Worm (Caenorhabditis elegans) whole organism, dauer: ENCODE measurements around the gene F47B8.10.

Experiments used
- unc-62 ChIP-seq: sonication (generic microtip); optimal IDR thresholded peaks from 2 replicates; lab custom pipeline; 2017; ENCODE audit warnings: missing biosample characterization, missing genetic modification reagents, missing genetic modification characterization

F47B8.10 gene

ce11 chrV:14352032-14352431 is 10.3 kb downstream of the F47B8.10 start:
- no peak for TF ChIP-seq unc-62 (GFP tag; lab: Kevin White, UChicago)

DNA sequence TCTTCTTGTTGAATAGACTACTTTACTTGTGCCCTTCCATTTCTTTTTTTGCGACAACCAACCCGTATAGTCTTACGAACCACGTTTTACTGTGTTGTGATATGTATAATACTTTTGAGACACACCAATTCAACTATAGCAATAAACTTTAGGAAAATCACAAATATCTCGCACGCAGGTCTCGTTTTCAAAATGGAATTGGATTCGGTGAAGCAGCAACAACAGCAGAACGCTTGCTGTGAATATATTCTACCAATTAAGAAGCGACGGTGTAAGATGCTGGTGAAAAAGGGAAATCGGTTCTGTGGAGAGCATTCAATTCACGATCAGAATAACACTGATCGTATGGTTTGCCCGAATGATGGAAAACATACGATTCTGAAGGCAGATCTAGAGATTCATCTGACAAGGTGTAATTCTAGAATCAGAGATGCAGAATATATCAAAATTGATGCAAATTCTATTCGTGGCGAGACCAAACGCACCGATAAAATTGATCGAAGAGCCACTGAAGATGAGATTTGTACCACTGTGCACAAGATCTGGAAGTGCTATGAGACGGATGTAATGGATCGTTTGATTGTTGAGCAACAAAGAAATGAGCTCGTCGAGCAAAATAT is 12.6 kb downstream of the F47B8.10 start, which contains the start of gene Y49A3A.3:
TSS of gene Y49A3A.3 (plus strand) at position 153 of the 620 bp plus-strand sequence.
- no peak for TF ChIP-seq unc-62 (GFP tag; lab: Kevin White, UChicago)

DNA sequence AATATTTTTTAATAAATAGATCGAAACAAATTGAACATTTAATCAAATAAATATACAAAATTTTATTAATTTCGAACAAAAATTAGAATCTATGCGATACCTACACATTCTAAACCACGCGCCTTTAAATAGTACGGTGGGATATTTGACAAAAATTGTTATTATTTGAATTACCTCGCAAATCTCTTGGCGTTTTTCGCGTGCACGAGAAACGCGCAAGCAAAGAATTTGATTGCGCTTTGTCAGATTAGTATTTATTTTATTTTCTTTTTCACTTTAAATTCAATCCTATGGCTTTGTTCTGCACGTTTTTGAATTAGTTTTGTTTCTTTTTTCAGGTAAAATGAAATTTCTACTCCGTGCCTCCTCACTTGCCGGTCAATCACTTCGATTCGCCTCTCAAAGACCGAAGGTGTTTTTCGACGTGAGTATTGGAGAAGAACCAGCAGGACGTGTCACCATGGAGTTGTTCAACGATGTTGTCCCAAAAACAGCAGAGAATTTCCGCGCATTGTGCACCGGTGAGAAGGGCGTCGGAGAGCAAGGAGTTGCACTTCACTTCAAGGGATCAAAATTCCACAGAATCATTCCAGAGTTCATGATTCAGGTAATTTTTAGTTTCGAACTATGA is 14.1 kb downstream of the F47B8.10 start, which contains the start of gene cyn-1:
TSS of gene cyn-1 (plus strand) at position 339 of the 631 bp plus-strand sequence.
- TF ChIP-seq unc-62 (GFP tag; lab: Kevin White, UChicago), result no peak

ce11 chrV:14358577-14358976 is 16.8 kb downstream of the F47B8.10 start, which contains the start of gene Y49A3A.4:
Gene Y49A3A.4, minus strand, starts transcription at chrV:14358890.
- TF ChIP-seq unc-62 (GFP tag; lab: Kevin White, UChicago), result no peak

ce11 chrV:14361973-14362372 is 20.2 kb downstream of the F47B8.10 start:
- TF ChIP-seq unc-62 (GFP tag; lab: Kevin White, UChicago), result no peak

DNA sequence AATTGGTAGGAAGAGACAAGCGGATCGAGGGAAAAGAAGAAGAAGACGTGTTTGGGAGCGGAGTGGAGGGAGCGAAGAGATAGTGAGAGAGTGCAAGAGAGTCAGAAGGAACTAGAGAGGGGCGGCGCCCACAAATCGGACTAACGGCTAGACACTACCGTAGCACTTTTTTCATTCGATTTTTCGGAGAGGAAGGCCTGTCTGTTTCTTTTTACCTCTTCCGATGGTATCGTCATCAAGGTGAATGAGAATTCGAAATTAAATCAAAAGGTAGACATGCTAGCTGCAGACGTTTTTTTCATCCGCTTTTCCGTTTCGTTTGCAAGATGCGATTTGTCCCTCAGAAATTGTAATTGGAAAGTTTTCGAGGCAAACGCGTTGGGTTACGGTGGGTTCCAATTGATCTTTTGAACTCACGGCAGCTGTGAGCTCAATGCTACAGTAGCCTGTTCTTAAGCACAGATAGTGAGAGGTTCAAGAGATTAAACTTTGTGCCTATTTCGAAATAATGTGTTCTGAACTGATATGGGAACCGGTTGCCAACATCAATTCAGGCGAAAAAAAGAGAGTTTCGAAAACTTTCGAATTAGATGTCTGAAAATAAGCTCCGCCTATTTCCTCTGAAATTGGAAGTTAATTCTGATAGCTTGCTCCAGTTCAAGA is 22.9 kb downstream of the F47B8.10 start:
- TF ChIP-seq unc-62 (GFP tag; lab: Kevin White, UChicago), result no peak

DNA sequence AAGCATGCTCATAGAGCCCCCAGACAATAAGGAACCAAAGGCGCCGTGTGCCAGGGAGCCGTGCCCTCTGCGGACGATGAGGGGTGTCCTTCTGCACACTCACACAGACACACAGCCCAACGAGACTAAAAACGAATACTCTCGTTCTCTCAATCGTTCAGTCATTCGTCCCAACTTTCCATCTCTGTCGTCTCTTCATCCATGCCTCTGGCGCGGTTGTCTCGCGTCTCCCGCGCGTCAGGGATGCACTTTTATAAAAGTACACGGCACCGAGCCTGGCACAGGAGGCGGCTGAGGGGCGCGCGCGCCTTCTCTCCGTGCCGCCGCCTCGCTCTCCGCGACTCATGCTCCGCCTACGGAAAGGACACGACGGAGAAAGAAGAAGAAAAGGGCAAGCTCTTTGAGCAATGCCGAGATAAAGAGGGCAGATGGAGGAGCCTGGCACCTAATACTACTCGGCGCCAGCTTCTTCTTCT is 24.8 kb downstream of the F47B8.10 start:
- no peak for TF ChIP-seq unc-62 (GFP tag; lab: Kevin White, UChicago)

- TF ChIP-seq unc-62 (GFP tag; lab: Kevin White, UChicago), result no peak
Observed at ce11 chrV:14368272-14369052, 26.7 kb downstream of the F47B8.10 start.

ce11 chrV:14369412-14369811 is 27.6 kb downstream of the F47B8.10 start:
- no peak for TF ChIP-seq unc-62 (GFP tag; lab: Kevin White, UChicago)

DNA sequence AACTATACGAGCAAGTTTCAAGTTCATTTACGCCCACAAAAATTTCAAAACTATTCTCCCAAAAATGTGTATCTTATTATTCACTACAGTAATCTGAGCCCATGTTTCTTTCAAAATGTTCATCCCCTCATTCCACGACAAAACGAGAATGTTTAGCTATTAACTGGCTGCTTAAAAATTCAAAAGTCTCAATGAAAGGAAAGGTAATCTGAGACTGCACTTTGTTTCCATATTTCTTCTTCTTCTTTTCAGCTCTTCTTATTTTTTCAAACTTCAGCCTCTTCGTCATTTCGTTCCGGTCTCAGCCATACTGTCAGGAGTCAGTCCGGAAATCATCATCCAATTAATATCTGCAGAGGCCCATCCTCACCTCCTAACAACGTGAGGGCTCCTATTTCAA is 31.0 kb downstream of the F47B8.10 start, which contains the start of gene unc-39:
TSS of gene unc-39 (plus strand) at position 301 of the 400 bp plus-strand sequence.
- TF ChIP-seq unc-62 (GFP tag; lab: Kevin White, UChicago), result no peak

ce11 chrV:14378052-14378451 is 36.3 kb downstream of the F47B8.10 start:
- no peak for TF ChIP-seq unc-62 (GFP tag; lab: Kevin White, UChicago)

DNA sequence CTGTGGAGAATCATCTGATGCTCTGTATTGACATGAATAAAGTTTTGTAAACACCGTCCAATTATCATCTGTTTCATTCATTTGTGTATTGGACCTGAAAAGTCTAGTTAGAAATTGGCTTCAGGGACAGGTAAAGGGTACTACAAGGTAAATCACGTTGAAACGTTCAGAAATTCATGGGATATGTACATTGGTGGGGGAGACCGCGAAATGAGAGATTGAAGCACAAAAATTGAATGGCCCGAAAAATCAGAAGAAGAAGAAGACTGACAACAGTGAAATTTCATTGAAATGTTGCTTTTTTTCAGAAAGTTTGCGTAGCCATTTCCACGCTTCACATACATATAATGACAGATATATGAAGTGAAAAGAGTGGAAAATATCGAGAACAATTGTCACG is 37.2 kb downstream of the F47B8.10 start, which contains the start of gene npr-43:
TSS of gene npr-43 (minus strand) at position 101 of the 400 bp plus-strand sequence.
- TF ChIP-seq unc-62 (GFP tag; lab: Kevin White, UChicago), result no peak

ce11 chrV:14380242-14380641 is 38.5 kb downstream of the F47B8.10 start:
- no peak for TF ChIP-seq unc-62 (GFP tag; lab: Kevin White, UChicago)

ce11 chrV:14391830-14392229 is 50.1 kb downstream of the F47B8.10 start, which contains the start of gene C15H11.10:
Gene C15H11.10, plus strand, starts transcription at chrV:14392130.
- no peak for TF ChIP-seq unc-62 (GFP tag; lab: Kevin White, UChicago)

- no peak for TF ChIP-seq unc-62 (GFP tag; lab: Kevin White, UChicago)
Observed at ce11 chrV:14393504-14393903, 51.7 kb downstream of the F47B8.10 start, which contains the start of gene C15H11.1. Gene C15H11.1, plus strand, starts transcription at chrV:14393804.
